Worm (Caenorhabditis elegans): Measurements from ENCODE around the gene R10D12.8.

Gene R10D12.8

ce11 chrV:13936052-13936451, 17.0 kb downstream of the R10D12.8 start:
- TF ChIP-seq elt-1 (tag; optimal IDR thresholded peaks at IDR 0.05; ENCODE audit: borderline replicate concordance, insufficient read depth) (no peak), hlh-1 (tag; optimal IDR thresholded peaks at IDR 0.05) (no peak), ceh-39 (tag; optimal IDR thresholded peaks at IDR 0.05) (no peak), zip-8 (tag; optimal IDR thresholded peaks at IDR 0.05) (no peak), mep-1 (tag; optimal IDR thresholded peaks at IDR 0.05) (no peak), ceh-43 (GFP tag; optimal IDR thresholded peaks at IDR 0.05) (no peak), ham-2 (GFP tag; optimal IDR thresholded peaks at IDR 0.05) (no peak), lin-13 (tag; optimal IDR thresholded peaks at IDR 0.05) (no peak), drap-1 (GFP tag; optimal IDR thresholded peaks at IDR 0.05) (no peak), unc-62 (GFP tag; optimal IDR thresholded peaks at IDR 0.05) (no peak), M03D4.4 (tag; optimal IDR thresholded peaks at IDR 0.05) (no peak), lsy-2 (tag; optimal IDR thresholded peaks at IDR 0.05) (no peak)

ce11 chrV:13935423-13935822, 17.7 kb downstream of the R10D12.8 start:
- no peak for TF ChIP-seq mep-1 (tag; optimal IDR thresholded peaks at IDR 0.05)
- no peak for TF ChIP-seq nhr-76 (tag; optimal IDR thresholded peaks at IDR 0.05)
- no peak for TF ChIP-seq snpc-4 (tag; optimal IDR thresholded peaks at IDR 0.05)
- no peak for TF ChIP-seq elt-1 (tag; optimal IDR thresholded peaks at IDR 0.05; ENCODE audit: borderline replicate concordance, insufficient read depth)
- TF ChIP-seq elt-3 (tag; optimal IDR thresholded peaks at IDR 0.05), result peak; percentile 31

ce11 chrV:13934545-13934944, 18.5 kb downstream of the R10D12.8 start, which contains the start of gene R10D12.1:
R10D12.1 (minus strand) TSS chrV:13934645.
- TF ChIP-seq snpc-4 (tag; optimal IDR thresholded peaks at IDR 0.05) (no peak), lin-32 (GFP tag; optimal IDR thresholded peaks at IDR 0.05) (no peak), ham-2 (GFP tag; optimal IDR thresholded peaks at IDR 0.05) (no peak), nhr-76 (tag; optimal IDR thresholded peaks at IDR 0.05) (no peak), ces-1 (GFP tag; optimal IDR thresholded peaks at IDR 0.05) (no peak), cnd-1 (tag; optimal IDR thresholded peaks at IDR 0.05) (no peak), mep-1 (tag; optimal IDR thresholded peaks at IDR 0.05) (no peak), nhr-2 (tag; optimal IDR thresholded peaks at IDR 0.05) (no peak), mls-2 (tag; optimal IDR thresholded peaks at IDR 0.05) (no peak), lsy-2 (tag; optimal IDR thresholded peaks at IDR 0.05) (no peak), zip-8 (tag; optimal IDR thresholded peaks at IDR 0.05) (no peak), hlh-1 (tag; optimal IDR thresholded peaks at IDR 0.05) (no peak), pha-4 (tag; optimal IDR thresholded peaks at IDR 0.05) (no peak)

- no peak for TF ChIP-seq ceh-83 (GFP tag; optimal IDR thresholded peaks at IDR 0.05)
- TF ChIP-seq nhr-76 (tag; optimal IDR thresholded peaks at IDR 0.05), result no peak
- TF ChIP-seq ztf-11 (tag; optimal IDR thresholded peaks at IDR 0.05), result no peak
- TF ChIP-seq ceh-39 (tag; optimal IDR thresholded peaks at IDR 0.05), result no peak
- no peak for TF ChIP-seq nhr-237 (tag; optimal IDR thresholded peaks at IDR 0.05)
- TF ChIP-seq cnd-1 (tag; optimal IDR thresholded peaks at IDR 0.05), result no peak
- TF ChIP-seq pha-4 (tag; optimal IDR thresholded peaks at IDR 0.05), result no peak
- TF ChIP-seq nhr-28 (tag; optimal IDR thresholded peaks at IDR 0.05), result no peak
- no peak for TF ChIP-seq lin-32 (GFP tag; optimal IDR thresholded peaks at IDR 0.05)
- TF ChIP-seq ham-2 (GFP tag; optimal IDR thresholded peaks at IDR 0.05), result no peak
- no peak for TF ChIP-seq lsy-2 (tag; optimal IDR thresholded peaks at IDR 0.05)
Measured at ce11 chrV:13931952-13932351, 21.1 kb downstream of the R10D12.8 start.

ce11 chrV:13931225-13931624, 21.9 kb downstream of the R10D12.8 start, which contains the start of gene C06B3.16:
C06B3.16 (plus strand) TSS chrV:13931525.
- no peak for TF ChIP-seq ceh-43 (GFP tag; optimal IDR thresholded peaks at IDR 0.05)
- TF ChIP-seq M03D4.4 (tag; optimal IDR thresholded peaks at IDR 0.05), result no peak
- no peak for TF ChIP-seq pha-4 (tag; optimal IDR thresholded peaks at IDR 0.05)
- no peak for TF ChIP-seq ceh-83 (GFP tag; optimal IDR thresholded peaks at IDR 0.05)
- TF ChIP-seq snpc-4 (tag; optimal IDR thresholded peaks at IDR 0.05), result no peak
- no peak for TF ChIP-seq sem-2 (GFP tag; optimal IDR thresholded peaks at IDR 0.05)

- no peak for TF ChIP-seq drap-1 (GFP tag; optimal IDR thresholded peaks at IDR 0.05)
- no peak for TF ChIP-seq lin-13 (tag; optimal IDR thresholded peaks at IDR 0.05)
- no peak for TF ChIP-seq blmp-1 (tag; optimal IDR thresholded peaks at IDR 0.05)
- TF ChIP-seq lsy-2 (tag; optimal IDR thresholded peaks at IDR 0.05), result no peak
- no peak for TF ChIP-seq mep-1 (tag; optimal IDR thresholded peaks at IDR 0.05)
- no peak for TF ChIP-seq ham-2 (GFP tag; optimal IDR thresholded peaks at IDR 0.05)
- TF ChIP-seq ceh-43 (GFP tag; optimal IDR thresholded peaks at IDR 0.05), result no peak
- TF ChIP-seq unc-62 (GFP tag; optimal IDR thresholded peaks at IDR 0.05), result no peak
- no peak for TF ChIP-seq sptf-1 (tag; optimal IDR thresholded peaks at IDR 0.05)
Measured at ce11 chrV:13929503-13929902, 23.6 kb downstream of the R10D12.8 start, which contains the start of gene srxa-13. srxa-13 (plus strand) TSS chrV:13929803.

Measured in whole organism, mixed stage, embryonic.